Fruit fly (Drosophila melanogaster): ENCODE results near the gene CG31643.

- TF ChIP-seq Dll (optimal IDR thresholded peaks at IDR 0.05) = no peak
- no peak for TF ChIP-seq CG8478 (optimal IDR thresholded peaks at IDR 0.05)
- no peak for TF ChIP-seq pan (optimal IDR thresholded peaks at IDR 0.05)
- TF ChIP-seq psq (optimal IDR thresholded peaks at IDR 0.05) = no peak
- TF ChIP-seq EcR (GFP tag; optimal IDR thresholded peaks at IDR 0.05) = no peak
Observed at dm6 chr2L:6072124-6072523, 34.2 kb downstream of the CG31643 start.
